Worm (Caenorhabditis elegans): Measurements from ENCODE around the gene cpar-1.

DNA sequence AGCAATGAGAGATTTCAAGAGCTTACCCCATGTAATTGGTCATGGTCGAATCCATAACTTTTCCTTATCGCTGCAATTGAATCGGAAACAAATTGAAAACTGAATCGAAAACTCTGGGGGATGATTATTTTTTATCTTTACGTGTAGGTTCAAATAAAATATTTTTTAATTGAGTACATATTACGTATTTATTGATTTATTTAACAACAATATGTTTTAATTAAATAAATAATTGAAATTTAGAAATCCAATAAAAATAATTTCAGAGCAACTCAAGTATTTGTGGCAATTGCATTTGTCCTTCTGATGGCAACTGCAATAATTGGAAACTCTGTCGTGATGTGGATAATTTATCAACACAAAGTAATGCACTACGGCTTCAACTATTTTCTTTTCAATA is 48.3 kb upstream of the cpar-1 start, which contains the start of gene C38C10.3:
- TF ChIP-seq zfp-2 (tag; optimal IDR thresholded peaks at IDR 0.05) (no peak), hmg-1.1 (GFP tag; IDR thresholded peaks at IDR 0.05) (no peak), snpc-4 (tag; optimal IDR thresholded peaks at IDR 0.05) (no peak)

All from whole organism, L4 larva.